Worm (Caenorhabditis elegans) whole organism, L4/young adult: ENCODE results near the gene vang-1.

Experiments used
- W03F9.2 ChIP-seq: fragments of 150-350 bp; optimal IDR thresholded peaks from 2 replicates; lab custom pipeline; 2014; ENCODE audit warnings: missing biosample characterization, missing genetic modification characterization
- dao-5 ChIP-seq: sonication (generic microtip); optimal IDR thresholded peaks from 2 replicates; lab custom pipeline; 2016; ENCODE audit warnings: missing genotype, missing genetic modification characterization, moderate library complexity, missing compliant biosample characterization
- him-1 ChIP-seq: sonication (generic microtip); optimal IDR thresholded peaks from 2 replicates; lab custom pipeline; 2016; ENCODE audit warnings: missing genotype, missing genetic modification reagents, missing genetic modification characterization, missing compliant biosample characterization

DNA sequence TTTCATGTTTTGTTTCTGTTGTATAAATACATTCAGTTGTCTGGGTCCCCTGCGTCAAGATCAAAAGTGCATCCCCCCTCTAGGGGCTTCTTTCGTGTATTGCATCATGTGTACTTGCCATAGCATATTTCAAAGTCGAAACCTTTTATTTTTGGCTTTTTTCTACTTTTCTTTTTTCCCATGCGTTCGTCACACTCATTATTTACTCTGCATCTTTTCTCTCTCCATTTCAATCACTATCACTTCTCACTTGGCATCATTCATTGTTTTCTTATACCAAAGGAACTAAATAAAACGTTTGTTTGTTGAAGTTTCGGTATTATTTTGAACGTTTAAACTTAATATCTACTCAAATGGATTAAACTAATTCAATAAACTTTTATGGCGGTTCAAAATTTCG lies 53.9 kb downstream of the vang-1 start:
- TF ChIP-seq him-1 (tag; lab: Kevin White, UChicago) = no peak
- TF ChIP-seq dao-5 (tag; lab: Kevin White, UChicago) = no peak
- TF ChIP-seq W03F9.2 (tag; lab: Kevin White, UChicago) = no peak
